Fruit fly (Drosophila melanogaster): ENCODE results near the gene Sems.
A peak's percentile ranks its signal among the peaks of the same experiment; 100 is the strongest.

DNA sequence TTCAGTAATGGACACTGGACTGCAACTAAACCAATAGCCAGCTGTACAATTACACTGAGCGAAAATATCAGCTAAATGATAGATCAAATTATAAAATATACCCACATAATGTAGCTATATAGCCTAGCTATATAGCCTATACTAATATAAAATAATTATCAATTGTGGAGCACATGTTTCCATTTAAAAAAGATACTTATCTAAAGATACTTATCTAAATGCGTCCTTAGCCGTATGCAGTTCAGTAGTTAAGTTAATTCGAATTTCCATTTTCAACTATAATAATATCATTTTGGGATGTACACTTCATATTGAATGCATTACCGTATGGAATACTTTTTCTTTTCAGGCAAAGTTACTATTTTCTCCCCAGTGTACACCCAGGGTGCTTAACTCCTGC lies 37.6 kb downstream of the Sems start:
- TF ChIP-seq CG14655 (GFP tag; optimal IDR thresholded peaks at IDR 0.05): peak; percentile 47
- peak; percentile 36 for TF ChIP-seq CG8159 (tag; optimal IDR thresholded peaks at IDR 0.05)
- peak; percentile 26 for TF ChIP-seq CG15710 (tag; optimal IDR thresholded peaks at IDR 0.05)
